Worm (Caenorhabditis elegans): Measurements from ENCODE around the gene Y51B9A.7.

Y51B9A.7 gene

ce11 chrII:9412086-9412608 is 12.3 kb downstream of the Y51B9A.7 start, which contains the start of gene arrd-3:
arrd-3 (plus strand) TSS chrII:9412558.
- TF ChIP-seq F55B11.4 (tag; optimal IDR thresholded peaks at IDR 0.05; ENCODE audit: borderline replicate concordance, insufficient read depth) (no peak), F10E7.11 (tag; optimal IDR thresholded peaks at IDR 0.05) (no peak), ztf-25 (GFP tag; IDR thresholded peaks at IDR 0.05) (no peak), ccch-3 (GFP tag; optimal IDR thresholded peaks at IDR 0.05) (no peak), T26A5.8 (tag; optimal IDR thresholded peaks at IDR 0.05) (no peak), nhr-80 (tag; optimal IDR thresholded peaks at IDR 0.05) (peak; percentile 49), F49E8.2 (tag; optimal IDR thresholded peaks at IDR 0.05; ENCODE audit: insufficient read depth) (no peak), madf-6 (GFP tag; IDR thresholded peaks at IDR 0.05) (no peak)

- TF ChIP-seq lin-54 (GFP tag; optimal IDR thresholded peaks at IDR 0.05), result peak; percentile 49
- no peak for TF ChIP-seq F57A8.1 (GFP tag; optimal IDR thresholded peaks at IDR 0.05)
- TF ChIP-seq nhr-80 (tag; optimal IDR thresholded peaks at IDR 0.05), result peak; percentile 74
- no peak for TF ChIP-seq F55B11.4 (tag; optimal IDR thresholded peaks at IDR 0.05; ENCODE audit: borderline replicate concordance, insufficient read depth)
- TF ChIP-seq ccch-3 (GFP tag; optimal IDR thresholded peaks at IDR 0.05), result no peak
- TF ChIP-seq snpc-1.3 (tag; optimal IDR thresholded peaks at IDR 0.05; ENCODE audit: insufficient read depth), result no peak
- TF ChIP-seq mcd-1 (GFP tag; IDR thresholded peaks at IDR 0.05), result peak; percentile 40; the same call in 1 of the 2 replicates
- TF ChIP-seq T26A5.8 (tag; optimal IDR thresholded peaks at IDR 0.05), result no peak
- no peak for TF ChIP-seq lir-1 (GFP tag; conservative IDR thresholded peaks at IDR 0.05)
- TF ChIP-seq B0336.3 (GFP tag; IDR thresholded peaks at IDR 0.05), result no peak
- TF ChIP-seq F10E7.11 (tag; optimal IDR thresholded peaks at IDR 0.05), result no peak
- TF ChIP-seq ceh-27 (GFP tag; optimal IDR thresholded peaks at IDR 0.05), result no peak
- peak; percentile 23; the same call in 1 of the 2 replicates for TF ChIP-seq K11D2.4 (GFP tag; IDR thresholded peaks at IDR 0.05)
- peak; percentile 33; the same call in 1 of the 2 replicates for TF ChIP-seq hmg-1.2 (GFP tag; IDR thresholded peaks at IDR 0.05)
- TF ChIP-seq bed-2 (GFP tag; IDR thresholded peaks at IDR 0.05), result no peak
- no peak for TF ChIP-seq ekl-4 (GFP tag; IDR thresholded peaks at IDR 0.05)
- TF ChIP-seq nhr-179 (tag; optimal IDR thresholded peaks at IDR 0.05), result no peak
- TF ChIP-seq F37B4.10 (GFP tag; IDR thresholded peaks at IDR 0.05), result no peak
- TF ChIP-seq zim-3 (tag; optimal IDR thresholded peaks at IDR 0.05), result no peak
- no peak for TF ChIP-seq rpc-1 (optimal IDR thresholded peaks at IDR 0.05)
- no peak for TF ChIP-seq rpc-1 (tag; optimal IDR thresholded peaks at IDR 0.05)
- peak; percentile 53 for TF ChIP-seq dox-1 (GFP tag; IDR thresholded peaks at IDR 0.05)
- peak; percentile 7 for TF ChIP-seq efl-1 (GFP tag; optimal IDR thresholded peaks at IDR 0.05)
- TF ChIP-seq tbx-9 (tag; optimal IDR thresholded peaks at IDR 0.05; ENCODE audit: borderline replicate concordance), result no peak
- TF ChIP-seq nfyb-1 (GFP tag; IDR thresholded peaks at IDR 0.05), result no peak
- TF ChIP-seq hlh-12 (tag; optimal IDR thresholded peaks at IDR 0.05), result no peak
- no peak for TF ChIP-seq F57C9.4 (tag; optimal IDR thresholded peaks at IDR 0.05)
- no peak for TF ChIP-seq atf-7 (tag; optimal IDR thresholded peaks at IDR 0.05)
- peak; percentile 51 for TF ChIP-seq madf-6 (GFP tag; IDR thresholded peaks at IDR 0.05)
- no peak for TF ChIP-seq T07F8.4 (tag; optimal IDR thresholded peaks at IDR 0.05)
- no peak for TF ChIP-seq snpc-4 (GFP tag; optimal IDR thresholded peaks at IDR 0.05)
- peak in 1 of 4 experiments; percentile 21 for TF ChIP-seq snpc-4 (tag; optimal IDR thresholded peaks at IDR 0.05)
- no peak for TF ChIP-seq dpl-1 (GFP tag; optimal IDR thresholded peaks at IDR 0.05)
- no peak for TF ChIP-seq bed-1 (GFP tag; IDR thresholded peaks at IDR 0.05)
- TF ChIP-seq egl-44 (GFP tag; IDR thresholded peaks at IDR 0.05), result no peak
- TF ChIP-seq D2030.7 (GFP tag; IDR thresholded peaks at IDR 0.05), result 0 out of 2 replicates have a peak, but pooled peaks have one; percentile 34
- no peak for TF ChIP-seq let-526 (GFP tag; IDR thresholded peaks at IDR 0.05)
- TF ChIP-seq F52B5.7 (tag; optimal IDR thresholded peaks at IDR 0.05), result no peak
- TF ChIP-seq attf-5 (GFP tag; optimal IDR thresholded peaks at IDR 0.05), result peak; percentile 32
- peak in 1 of 3 experiments; percentile 36 for TF ChIP-seq lin-35 (GFP tag; optimal IDR thresholded peaks at IDR 0.05)
- no peak for TF ChIP-seq attf-3 (GFP tag; conservative IDR thresholded peaks at IDR 0.05)
- TF ChIP-seq tbp1 (GFP tag; optimal IDR thresholded peaks at IDR 0.05), result peak; percentile 30
These were observed 16.8 kb downstream of the Y51B9A.7 start, which contains the start of the genes gss-1 and chch-3 for ce11 chrII:9416381-9417276. gss-1 (minus strand) TSS chrII:9416431. chch-3 (plus strand) TSS chrII:9417013.

Data from whole organism, young adult.